Fruit fly (Drosophila melanogaster) whole organism, embryonic: ENCODE results near the gene Oct-TyrR.

Experiments used
- Atf3 ChIP-seq: fragments of 200-800 bp; sonication (Bioruptor generic); optimal IDR thresholded peaks from 3 replicates; lab custom pipeline; 2016; ENCODE audit warnings: missing biosample characterization, missing genetic modification characterization
- B-H1 ChIP-seq: fragments of 200-800 bp; sonication (Bioruptor generic); IDR thresholded peaks from 3 replicates; pipeline ENCODE4 v1.3.6; 2022; ENCODE audit warnings: missing biosample characterization, missing genetic modification characterization
- Bgb ChIP-seq: fragments of 200-800 bp; sonication (Bioruptor generic); IDR thresholded peaks from 2 replicates; pipeline ENCODE4 v1.3.6; 2022; ENCODE audit warnings: missing biosample characterization, missing genetic modification characterization; ENCODE audit not compliant: partially characterized antibody
- CG1024 ChIP-seq: fragments of 200-800 bp; sonication (Bioruptor generic); IDR thresholded peaks from 2 replicates; pipeline ENCODE4 v1.3.6; 2022; ENCODE audit warnings: missing biosample characterization, missing genetic modification characterization
- CG12299 ChIP-seq: fragments of 200-800 bp; sonication (Bioruptor generic); optimal IDR thresholded peaks from 2 replicates; lab custom pipeline; 2018; ENCODE audit warnings: missing biosample characterization, mild to moderate bottlenecking, missing genetic modification characterization
- CG13775 ChIP-seq: fragments of 200-800 bp; sonication (Bioruptor generic); optimal IDR thresholded peaks from 3 replicates; lab custom pipeline; 2017; ENCODE audit warnings: missing biosample characterization, mild to moderate bottlenecking, missing genetic modification characterization
- CG13894 ChIP-seq: fragments of 200-800 bp; sonication (Bioruptor generic); optimal IDR thresholded peaks from 3 replicates; lab custom pipeline; 2018; ENCODE audit warnings: missing biosample characterization, mild to moderate bottlenecking, missing genetic modification characterization, moderate library complexity
- CG14860 ChIP-seq: fragments of 200-800 bp; sonication (Bioruptor generic); IDR thresholded peaks from 3 replicates; pipeline ENCODE4 v1.3.6; 2022; ENCODE audit warnings: missing biosample characterization, missing genetic modification characterization; ENCODE audit not compliant: partially characterized antibody
- CG1603 ChIP-seq: fragments of 200-800 bp; sonication (Bioruptor generic); optimal IDR thresholded peaks from 2 replicates; lab custom pipeline; 2019; ENCODE audit warnings: missing biosample characterization, mild to moderate bottlenecking, missing genetic modification characterization, moderate library complexity
- CG16813 ChIP-seq: fragments of 200-800 bp; sonication (Bioruptor generic); IDR thresholded peaks from 3 replicates; pipeline ENCODE4 v1.3.6; 2022; ENCODE audit warnings: missing biosample characterization, missing genetic modification characterization; ENCODE audit not compliant: partially characterized antibody
- CG17361 ChIP-seq: fragments of 200-800 bp; sonication (Bioruptor generic); IDR thresholded peaks from 3 replicates; pipeline ENCODE4 v1.3.6; 2022; ENCODE audit warnings: missing biosample characterization, missing genetic modification characterization
- CG17829 ChIP-seq: fragments of 200-800 bp; optimal IDR thresholded peaks from 2 replicates; lab custom pipeline; 2019; ENCODE audit warnings: missing biosample characterization, mild to moderate bottlenecking, missing genetic modification characterization, moderate library complexity
- CG1832 ChIP-seq: fragments of 200-800 bp; sonication (Bioruptor generic); optimal IDR thresholded peaks from 2 replicates; lab custom pipeline; 2017; ENCODE audit warnings: missing biosample characterization, mild to moderate bottlenecking, missing genetic modification characterization, inconsistent platforms
- CG2116 ChIP-seq: fragments of 200-800 bp; sonication (Bioruptor generic); optimal IDR thresholded peaks from 3 replicates; lab custom pipeline; 2018; ENCODE audit warnings: missing biosample characterization, mild to moderate bottlenecking, missing genetic modification characterization
- CG2120 ChIP-seq: fragments of 200-800 bp; sonication (Bioruptor generic); optimal IDR thresholded peaks from 3 replicates; lab custom pipeline; 2016; ENCODE audit warnings: missing biosample characterization, missing genetic modification characterization
- CG32772 ChIP-seq: fragments of 200-800 bp; sonication (Bioruptor generic); IDR thresholded peaks from 2 replicates; pipeline ENCODE4 v1.3.6; 2022; ENCODE audit warnings: missing biosample characterization, missing genetic modification characterization
- CG3726 ChIP-seq: fragments of 200-800 bp; sonication (Bioruptor generic); IDR thresholded peaks from 3 replicates; pipeline ENCODE4, ENCODE4 v1.3.6; 2022; ENCODE audit warnings: missing biosample characterization, missing genetic modification characterization
- CG6254 ChIP-seq: fragments of 200-800 bp; sonication (Bioruptor generic); optimal IDR thresholded peaks from 3 replicates; lab custom pipeline; 2017; ENCODE audit warnings: mild to moderate bottlenecking, missing biosample characterization, missing genetic modification reagents, missing genetic modification characterization
- CG6791 ChIP-seq: fragments of 200-800 bp; sonication (Bioruptor generic); IDR thresholded peaks from 3 replicates; pipeline ENCODE4 v1.3.6; 2022; ENCODE audit warnings: missing biosample characterization, missing genetic modification characterization; ENCODE audit not compliant: partially characterized antibody
- CG7372 ChIP-seq: fragments of 200-800 bp; sonication (Bioruptor generic); IDR thresholded peaks from 2 replicates; pipeline ENCODE4 v1.3.6; 2022; ENCODE audit warnings: missing biosample characterization, missing genetic modification characterization
- CG7963 ChIP-seq: fragments of 200-800 bp; sonication (Bioruptor generic); IDR thresholded peaks from 3 replicates; pipeline ENCODE4 v1.3.6; 2022; ENCODE audit warnings: missing biosample characterization, missing genetic modification characterization; ENCODE audit not compliant: partially characterized antibody
- Camta ChIP-seq: fragments of 200-800 bp; sonication (Bioruptor generic); optimal IDR thresholded peaks from 2 replicates; lab custom pipeline; 2016; ENCODE audit warnings: missing biosample characterization, missing genetic modification characterization
- D19B ChIP-seq: fragments of 200-800 bp; sonication (Bioruptor generic); optimal IDR thresholded peaks from 2 replicates; lab custom pipeline; 2017; ENCODE audit warnings: missing biosample characterization, mild to moderate bottlenecking, missing genetic modification characterization
- Doc3 ChIP-seq: fragments of 200-800 bp; sonication (Bioruptor generic); IDR thresholded peaks from 3 replicates; pipeline ENCODE4 v1.3.6; 2022; ENCODE audit warnings: missing biosample characterization, missing genetic modification characterization; ENCODE audit not compliant: partially characterized antibody
- Dref ChIP-seq: fragments of 200-800 bp; sonication (Bioruptor generic); IDR thresholded peaks from 2 replicates; pipeline ENCODE4 v1.3.6; 2022; ENCODE audit warnings: missing biosample characterization, missing genetic modification characterization
- Drgx ChIP-seq: fragments of 200-800 bp; sonication (Bioruptor generic); IDR thresholded peaks from 2 replicates; pipeline ENCODE4 v1.3.6; 2022; ENCODE audit warnings: missing biosample characterization, missing genetic modification characterization
- E2f2 ChIP-seq: fragments of 200-800 bp; sonication (Bioruptor generic); IDR thresholded peaks from 2 replicates; pipeline ENCODE4 v1.3.6; 2022; ENCODE audit warnings: missing biosample characterization, missing genetic modification characterization
- HLH54F ChIP-seq: fragments of 200-800 bp; sonication (Bioruptor generic); optimal IDR thresholded peaks from 3 replicates; lab custom pipeline; 2016; ENCODE audit warnings: missing biosample characterization, missing genetic modification characterization
- Lpt ChIP-seq: fragments of >200 bp; optimal IDR thresholded peaks from 2 replicates; lab custom pipeline; 2018; ENCODE audit warnings: missing biosample characterization, missing genetic modification characterization
- Mes4 ChIP-seq: fragments of 200-800 bp; sonication (Bioruptor generic); optimal IDR thresholded peaks from 2 replicates; lab custom pipeline; 2016; ENCODE audit warnings: missing biosample characterization, missing genetic modification characterization
- Nf-YA ChIP-seq: fragments of 200-800 bp; sonication (Bioruptor generic); IDR thresholded peaks from 2 replicates; pipeline ENCODE4 v1.3.6; 2022; ENCODE audit warnings: missing biosample characterization, missing genetic modification characterization
- NfI ChIP-seq: fragments of 200-800 bp; sonication (Bioruptor generic); optimal IDR thresholded peaks from 3 replicates; lab custom pipeline; 2018; ENCODE audit warnings: missing biosample characterization, mild to moderate bottlenecking, missing genetic modification characterization, moderate library complexity
- Pdp1 ChIP-seq, 2 experiments: fragments of 200-800 bp; sonication (Bioruptor generic); optimal IDR thresholded peaks; 3 replicates each; lab custom pipeline; 2016; ENCODE audit warnings: missing biosample characterization in 2 of 2, missing genetic modification characterization in 2 of 2, mild to moderate bottlenecking in 1 of 2, moderate library complexity in 1 of 2
- Ravus ChIP-seq: fragments of 200-800 bp; sonication (Bioruptor generic); IDR thresholded peaks from 2 replicates; pipeline ENCODE4 v1.3.6; 2022; ENCODE audit warnings: missing biosample characterization, missing genetic modification characterization
- Sox102F ChIP-seq: fragments of 200-800 bp; sonication (Bioruptor generic); optimal IDR thresholded peaks from 2 replicates; lab custom pipeline; 2018; ENCODE audit warnings: missing biosample characterization, mild to moderate bottlenecking, missing genetic modification characterization, moderate library complexity
- Tbp ChIP-seq: fragments of >200 bp; optimal IDR thresholded peaks from 2 replicates; lab custom pipeline; 2018; ENCODE audit warnings: missing biosample characterization, missing genetic modification characterization
- abd-A ChIP-seq: fragments of 200-800 bp; sonication (Bioruptor generic); optimal IDR thresholded peaks from 3 replicates; lab custom pipeline; 2019; ENCODE audit warnings: missing biosample characterization, mild to moderate bottlenecking, missing genetic modification characterization, moderate library complexity
- al ChIP-seq: fragments of 200-800 bp; sonication (Bioruptor generic); IDR thresholded peaks from 2 replicates; pipeline ENCODE4 v1.3.6; 2022; ENCODE audit warnings: missing biosample characterization, missing genetic modification characterization
- bbx ChIP-seq: fragments of 200-800 bp; sonication (Bioruptor generic); IDR thresholded peaks from 2 replicates; pipeline ENCODE4 v1.3.6; 2022; ENCODE audit warnings: missing biosample characterization, missing genetic modification characterization; ENCODE audit not compliant: partially characterized antibody
- btn ChIP-seq: fragments of 200-800 bp; sonication (Bioruptor generic); optimal IDR thresholded peaks from 2 replicates; lab custom pipeline; 2016; ENCODE audit warnings: missing biosample characterization, missing genetic modification characterization
- ems ChIP-seq: fragments of 200-800 bp; sonication (Bioruptor generic); optimal IDR thresholded peaks from 3 replicates; lab custom pipeline; 2016; ENCODE audit warnings: missing biosample characterization, missing genetic modification characterization
- fd102C ChIP-seq: fragments of 200-800 bp; sonication (Bioruptor generic); optimal IDR thresholded peaks from 2 replicates; lab custom pipeline; 2018; ENCODE audit warnings: missing biosample characterization, mild to moderate bottlenecking, missing genetic modification characterization, moderate library complexity
- hth ChIP-seq: fragments of >200 bp; optimal IDR thresholded peaks from 2 replicates; lab custom pipeline; 2017; ENCODE audit warnings: inconsistent platforms
- inv ChIP-seq: fragments of 200-800 bp; sonication (Bioruptor generic); IDR thresholded peaks from 2 replicates; pipeline ENCODE4 v1.3.6; 2022; ENCODE audit warnings: missing biosample characterization, missing genetic modification characterization; ENCODE audit not compliant: partially characterized antibody
- phol ChIP-seq: fragments of 200-800 bp; sonication (Bioruptor generic); optimal IDR thresholded peaks from 3 replicates; lab custom pipeline; 2018; ENCODE audit warnings: missing biosample characterization, mild to moderate bottlenecking, missing genetic modification characterization, moderate library complexity
- sisA ChIP-seq: fragments of 200-800 bp; sonication (Bioruptor generic); IDR thresholded peaks from 2 replicates; pipeline ENCODE4 v1.3.6; 2022; ENCODE audit warnings: missing biosample characterization, missing genetic modification characterization
- stwl ChIP-seq: fragments of 200-800 bp; sonication (Bioruptor generic); optimal IDR thresholded peaks from 3 replicates; lab custom pipeline; 2018; ENCODE audit warnings: missing biosample characterization, mild to moderate bottlenecking, missing genetic modification characterization, moderate library complexity
- usp ChIP-seq: fragments of >200 bp; optimal IDR thresholded peaks from 2 replicates; lab custom pipeline; 2017; ENCODE audit warnings: missing biosample characterization, missing genetic modification characterization
- vnd ChIP-seq: fragments of 200-800 bp; sonication (Bioruptor generic); IDR thresholded peaks from 3 replicates; pipeline ENCODE4 v1.3.6; 2022; ENCODE audit warnings: missing biosample characterization, missing genetic modification characterization; ENCODE audit not compliant: partially characterized antibody

Oct-TyrR gene

dm6 chr3L:22071687-22072394 is 37.0 kb downstream of the Oct-TyrR start, which contains the start of gene CG7139 (continued):
- TF ChIP-seq HLH54F (no peak), inv (GFP tag; lab: Robert Waterston, UW) (peak; percentile 46; the same call in 1 of the 2 replicates), CG3726 (no peak), B-H1 (no peak), bbx (GFP tag; lab: Robert Waterston, UW) (peak; percentile 72), CG6254 (GFP tag; lab: Kevin White, UChicago) (no peak), E2f2 (GFP tag; lab: Robert Waterston, UW) (no peak), CG2116 (GFP tag; lab: Kevin White, UChicago) (peak; percentile 72), Mes4 (GFP tag; lab: Kevin White, UChicago) (no peak), Tbp (GFP tag; lab: Kevin White, UChicago) (no peak), Bgb (GFP tag; lab: Robert Waterston, UW) (peak; percentile 50), abd-A (tag; lab: Kevin White, UChicago) (no peak), stwl (tag; lab: Kevin White, UChicago) (peak; percentile 37), usp (GFP tag; lab: Kevin White, UChicago) (no peak), btn (GFP tag; lab: Kevin White, UChicago) (no peak), CG1024 (GFP tag; lab: Robert Waterston, UW) (no peak), CG13894 (peak; percentile 26), CG2120 (GFP tag; lab: Kevin White, UChicago) (peak; percentile 12), CG6791 (GFP tag; lab: Robert Waterston, UW) (peak; percentile 75), Atf3 (no peak), phol (peak; percentile 8), Pdp1 (GFP tag; optimal IDR thresholded peaks at IDR 0.05; lab: Kevin White, UChicago) (peak in 1 of 2 experiments; percentile 28), Lpt (GFP tag; lab: Kevin White, UChicago) (no peak), Drgx (GFP tag; lab: Robert Waterston, UW) (no peak), D19B (peak; percentile 31), Ravus (GFP tag; lab: Robert Waterston, UW) (no peak), ems (GFP tag; lab: Kevin White, UChicago) (no peak), sisA (GFP tag; lab: Robert Waterston, UW) (no peak), fd102C (GFP tag; lab: Kevin White, UChicago) (no peak), CG14860 (GFP tag; lab: Robert Waterston, UW) (peak; percentile 62), NfI (no peak), Nf-YA (no peak), Camta (no peak), hth (lab: Kevin White, UChicago) (no peak), al (no peak), CG7372 (GFP tag; lab: Robert Waterston, UW) (no peak), CG12299 (tag; lab: Kevin White, UChicago) (no peak), CG32772 (no peak), CG1603 (tag; lab: Kevin White, UChicago) (peak; percentile 7), CG1832 (no peak), CG7963 (GFP tag; lab: Robert Waterston, UW) (peak; percentile 58; the same call in 2 of the 3 replicates), CG17361 (GFP tag; lab: Robert Waterston, UW) (peak; percentile 36; the same call in 1 of the 3 replicates), vnd (GFP tag; lab: Robert Waterston, UW) (peak; percentile 62; the same call in 1 of the 3 replicates), Dref (GFP tag; lab: Robert Waterston, UW) (peak; percentile 75), CG17829 (tag; lab: Kevin White, UChicago) (peak; percentile 26), CG13775 (GFP tag; lab: Kevin White, UChicago) (peak; percentile 9), Doc3 (GFP tag; lab: Robert Waterston, UW) (peak; percentile 59; the same call in 2 of the 3 replicates), CG16813 (peak; percentile 85), Sox102F (no peak)
